Fruit fly (Drosophila melanogaster) whole organism, embryonic: ENCODE measurements around the gene Takl2.

Source experiments
- Ada2b ChIP-seq: fragments of 200-800 bp; sonication (Bioruptor generic); IDR thresholded peaks from 2 replicates; pipeline ENCODE4 v1.3.6; 2022; ENCODE audit warnings: missing biosample characterization, missing genetic modification characterization
- Aef1 ChIP-seq: fragments of 200-800 bp; sonication (Bioruptor generic); IDR thresholded peaks from 3 replicates; pipeline ENCODE4 v1.3.6; 2022; ENCODE audit warnings: missing biosample characterization, missing genetic modification characterization
- Bdp1 ChIP-seq: fragments of 200-800 bp; sonication (Bioruptor generic); optimal IDR thresholded peaks from 3 replicates; lab custom pipeline; 2016; ENCODE audit warnings: missing biosample characterization, missing genetic modification characterization
- CG10274 ChIP-seq: fragments of 200-800 bp; sonication (Bioruptor generic); optimal IDR thresholded peaks from 3 replicates; lab custom pipeline; 2017; ENCODE audit warnings: missing biosample characterization, mild to moderate bottlenecking, missing genetic modification characterization
- CG11398 ChIP-seq: fragments of 200-800 bp; sonication (Bioruptor generic); optimal IDR thresholded peaks from 2 replicates; lab custom pipeline; 2016; ENCODE audit warnings: missing biosample characterization, missing genetic modification characterization
- CG11456 ChIP-seq: fragments of 200-800 bp; sonication (Bioruptor generic); IDR thresholded peaks from 3 replicates; pipeline ENCODE4 v1.3.6; 2022; ENCODE audit warnings: missing biosample characterization, missing genetic modification characterization
- CG12071 ChIP-seq: fragments of 200-800 bp; sonication (Bioruptor generic); optimal IDR thresholded peaks from 3 replicates; lab custom pipeline; 2018; ENCODE audit warnings: missing biosample characterization, mild to moderate bottlenecking, missing genetic modification characterization
- CG12942 ChIP-seq: fragments of 200-800 bp; sonication (Bioruptor generic); optimal IDR thresholded peaks from 3 replicates; lab custom pipeline; 2016; ENCODE audit warnings: missing biosample characterization, missing genetic modification characterization
- CG14441 ChIP-seq: fragments of 200-800 bp; sonication (Bioruptor generic); IDR thresholded peaks from 2 replicates; pipeline ENCODE4 v1.3.6; 2022; ENCODE audit warnings: missing biosample characterization, missing genetic modification characterization
- CG14667 ChIP-seq: fragments of 200-800 bp; sonication (Bioruptor generic); IDR thresholded peaks from 2 replicates; pipeline ENCODE4 v1.3.6; 2022; ENCODE audit warnings: missing biosample characterization, missing genetic modification characterization
- CG15073 ChIP-seq: fragments of 200-800 bp; sonication (Bioruptor generic); optimal IDR thresholded peaks from 2 replicates; lab custom pipeline; 2016; ENCODE audit warnings: missing biosample characterization, missing genetic modification characterization
- CG16863 ChIP-seq: fragments of 200-800 bp; sonication (Bioruptor generic); optimal IDR thresholded peaks from 3 replicates; lab custom pipeline; 2016; ENCODE audit warnings: missing biosample characterization, missing genetic modification characterization
- CG17829 ChIP-seq: fragments of 200-800 bp; optimal IDR thresholded peaks from 2 replicates; lab custom pipeline; 2019; ENCODE audit warnings: missing biosample characterization, mild to moderate bottlenecking, missing genetic modification characterization, moderate library complexity
- CG2116 ChIP-seq: fragments of 200-800 bp; sonication (Bioruptor generic); optimal IDR thresholded peaks from 3 replicates; lab custom pipeline; 2018; ENCODE audit warnings: missing biosample characterization, mild to moderate bottlenecking, missing genetic modification characterization
- CG30431 ChIP-seq: fragments of 200-800 bp; sonication (Bioruptor generic); optimal IDR thresholded peaks from 2 replicates; lab custom pipeline; 2017; ENCODE audit warnings: missing biosample characterization, missing genetic modification characterization
- CG32532 ChIP-seq: fragments of 200-800 bp; sonication (Bioruptor generic); IDR thresholded peaks from 2 replicates; pipeline ENCODE4 v1.3.6; 2022; ENCODE audit warnings: missing biosample characterization, missing genetic modification characterization
- Chrac-16 ChIP-seq: fragments of 200-800 bp; sonication (Bioruptor generic); optimal IDR thresholded peaks from 3 replicates; lab custom pipeline; 2016; ENCODE audit warnings: missing biosample characterization, missing genetic modification characterization
- Dip3 ChIP-seq: fragments of 200-800 bp; sonication (Bioruptor generic); optimal IDR thresholded peaks from 3 replicates; lab custom pipeline; 2016; ENCODE audit warnings: missing biosample characterization, missing genetic modification characterization
- Drgx ChIP-seq: fragments of 200-800 bp; sonication (Bioruptor generic); IDR thresholded peaks from 2 replicates; pipeline ENCODE4 v1.3.6; 2022; ENCODE audit warnings: missing biosample characterization, missing genetic modification characterization
- ERR ChIP-seq: fragments of 200-800 bp; sonication (Bioruptor generic); optimal IDR thresholded peaks from 2 replicates; lab custom pipeline; 2016; ENCODE audit warnings: missing biosample characterization, missing genetic modification characterization
- Elba2 ChIP-seq: fragments of 200-800 bp; sonication (Bioruptor generic); optimal IDR thresholded peaks from 3 replicates; lab custom pipeline; 2016; ENCODE audit warnings: missing biosample characterization, missing genetic modification characterization
- Ets65A ChIP-seq: fragments of 200-800 bp; sonication (Bioruptor generic); peaks from one replicate; lab custom pipeline; 2016; ENCODE audit warnings: missing biosample characterization, missing genetic modification characterization
- H15 ChIP-seq: fragments of 200-800 bp; sonication (Bioruptor generic); IDR thresholded peaks from 3 replicates; pipeline ENCODE4 v1.3.6; 2022; ENCODE audit warnings: missing biosample characterization, missing genetic modification characterization
- Rfx ChIP-seq: fragments of 200-800 bp; sonication (Bioruptor generic); IDR thresholded peaks from 2 replicates; pipeline ENCODE4 v1.3.6; 2022; ENCODE audit warnings: missing biosample characterization, missing genetic modification characterization
- ac ChIP-seq: fragments of 200-800 bp; sonication (Bioruptor generic); optimal IDR thresholded peaks from 3 replicates; lab custom pipeline; 2017; ENCODE audit warnings: missing biosample characterization, mild to moderate bottlenecking, missing genetic modification characterization
- bowl ChIP-seq: fragments of 200-800 bp; sonication (Bioruptor generic); IDR thresholded peaks from 2 replicates; pipeline ENCODE4 v1.3.6; 2022; ENCODE audit warnings: missing biosample characterization, missing genetic modification characterization
- croc ChIP-seq: fragments of 200-800 bp; sonication (Bioruptor generic); conservative IDR thresholded peaks from 3 replicates; pipeline ENCODE4 v1.3.6; 2022; ENCODE audit warnings: missing biosample characterization, missing genetic modification characterization
- dm ChIP-seq: fragments of 200-800 bp; sonication (Bioruptor generic); optimal IDR thresholded peaks from 3 replicates; lab custom pipeline; 2016; ENCODE audit warnings: missing biosample characterization, missing genetic modification characterization
- ewg ChIP-seq: fragments of 200-800 bp; sonication (Bioruptor generic); optimal IDR thresholded peaks from 3 replicates; lab custom pipeline; 2017; ENCODE audit warnings: mild to moderate bottlenecking, missing biosample characterization, missing genetic modification reagents, missing genetic modification characterization
- eyg ChIP-seq: fragments of 200-800 bp; sonication (Bioruptor generic); optimal IDR thresholded peaks from 3 replicates; lab custom pipeline; 2016; ENCODE audit warnings: missing biosample characterization, missing genetic modification characterization
- gro ChIP-seq: fragments of 200-800 bp; sonication (Bioruptor generic); optimal IDR thresholded peaks from 2 replicates; lab custom pipeline; 2016; ENCODE audit warnings: missing biosample characterization, missing genetic modification characterization
- hb ChIP-seq: fragments of 200-800 bp; sonication (Bioruptor generic); IDR thresholded peaks from 3 replicates; pipeline ENCODE4 v1.3.6; 2022; ENCODE audit warnings: missing biosample characterization, missing genetic modification characterization; ENCODE audit not compliant: partially characterized antibody
- knrl ChIP-seq: fragments of 200-800 bp; sonication (Bioruptor generic); IDR thresholded peaks from 3 replicates; pipeline ENCODE4 v1.3.6; 2022; ENCODE audit warnings: missing biosample characterization, missing genetic modification characterization; ENCODE audit not compliant: partially characterized antibody
- lilli ChIP-seq: fragments of 200-800 bp; sonication (Bioruptor generic); optimal IDR thresholded peaks from 3 replicates; lab custom pipeline; 2016; ENCODE audit warnings: missing biosample characterization, missing genetic modification characterization
- p53 ChIP-seq: fragments of 200-800 bp; sonication (Bioruptor generic); optimal IDR thresholded peaks from 2 replicates; lab custom pipeline; 2016; ENCODE audit warnings: missing biosample characterization, missing genetic modification characterization
- pb ChIP-seq: fragments of 200-800 bp; sonication (Bioruptor generic); optimal IDR thresholded peaks from 3 replicates; lab custom pipeline; 2016; ENCODE audit warnings: missing biosample characterization, missing genetic modification characterization
- pnt ChIP-seq: fragments of 200-800 bp; sonication (Bioruptor generic); optimal IDR thresholded peaks from 3 replicates; lab custom pipeline; 2016; ENCODE audit warnings: missing biosample characterization, missing genetic modification characterization
- prd ChIP-seq, 3 experiments: fragments of >200 bp in 2 of 3; fragments of 200-800 bp in 1 of 3; sonication (Bioruptor generic) in 1 of 3; optimal IDR thresholded peaks in 2 of 3; IDR thresholded peaks in 1 of 3; 2 replicates in 2 of 3; 3 replicates in 1 of 3; pipeline versions ENCODE4 v1.3.6 to Lab custom; 2017 to 2022; ENCODE audit warnings: missing biosample characterization in 1 of 3, missing genetic modification characterization in 1 of 3
- pros ChIP-seq: fragments of 200-800 bp; sonication (Bioruptor generic); optimal IDR thresholded peaks from 3 replicates; lab custom pipeline; 2019; ENCODE audit warnings: missing biosample characterization, mild to moderate bottlenecking, missing genetic modification characterization, moderate library complexity
- salm ChIP-seq: fragments of 200-800 bp; sonication (Bioruptor generic); optimal IDR thresholded peaks from 2 replicates; lab custom pipeline; 2018; ENCODE audit warnings: missing biosample characterization, mild to moderate bottlenecking, missing genetic modification characterization
- slbo ChIP-seq: fragments of 200-800 bp; sonication (Bioruptor generic); IDR thresholded peaks from 2 replicates; pipeline ENCODE4 v1.3.6; 2022; ENCODE audit warnings: missing biosample characterization, missing genetic modification characterization
- slp2 ChIP-seq: fragments of 200-800 bp; sonication (Bioruptor generic); optimal IDR thresholded peaks from 2 replicates; lab custom pipeline; 2016; ENCODE audit warnings: missing biosample characterization, missing genetic modification characterization
- sna ChIP-seq: fragments of 200-800 bp; sonication (Bioruptor generic); IDR thresholded peaks from 2 replicates; pipeline ENCODE4 v1.3.6; 2022; ENCODE audit warnings: missing biosample characterization, missing genetic modification characterization; ENCODE audit not compliant: partially characterized antibody
- sug ChIP-seq: fragments of 200-800 bp; optimal IDR thresholded peaks from 2 replicates; lab custom pipeline; 2019; ENCODE audit warnings: missing biosample characterization, mild to moderate bottlenecking, missing genetic modification characterization, moderate library complexity
- tna ChIP-seq: fragments of 200-800 bp; sonication (Bioruptor generic); IDR thresholded peaks from 2 replicates; pipeline ENCODE4 v1.3.6; 2022; ENCODE audit warnings: missing biosample characterization, missing genetic modification characterization; ENCODE audit not compliant: partially characterized antibody
- tx ChIP-seq: fragments of 200-800 bp; sonication (Bioruptor generic); optimal IDR thresholded peaks from 2 replicates; lab custom pipeline; 2016; ENCODE audit warnings: missing biosample characterization, missing genetic modification characterization
- vnd ChIP-seq: fragments of 200-800 bp; sonication (Bioruptor generic); IDR thresholded peaks from 3 replicates; pipeline ENCODE4 v1.3.6; 2022; ENCODE audit warnings: missing biosample characterization, missing genetic modification characterization; ENCODE audit not compliant: partially characterized antibody
- vvl ChIP-seq: fragments of 200-800 bp; sonication (Bioruptor generic); IDR thresholded peaks from 2 replicates; pipeline ENCODE4 v1.3.6; 2022; ENCODE audit warnings: missing biosample characterization, missing genetic modification characterization
- yki ChIP-seq: fragments of >200 bp; optimal IDR thresholded peaks from 3 replicates; lab custom pipeline; 2018
- zfh2 ChIP-seq: fragments of 200-800 bp; sonication (Bioruptor generic); optimal IDR thresholded peaks from 2 replicates; lab custom pipeline; 2016; ENCODE audit warnings: missing biosample characterization, missing genetic modification characterization

Takl2 gene

dm6 chr3R:22724149-22724973 is 9.3 kb downstream of the Takl2 start, which contains the start of gene Irp-1A (continued):
- TF ChIP-seq tna (GFP tag; lab: Robert Waterston, UW): peak; percentile 62
- TF ChIP-seq slp2 (GFP tag; lab: Kevin White, UChicago): no peak
- TF ChIP-seq Rfx (GFP tag; lab: Robert Waterston, UW): peak; percentile 86
- no peak for TF ChIP-seq CG11398 (GFP tag; lab: Kevin White, UChicago)
- TF ChIP-seq sug (tag; lab: Kevin White, UChicago): peak; percentile 100
- TF ChIP-seq Bdp1 (GFP tag; lab: Kevin White, UChicago): peak; percentile 3
- peak; percentile 55; the same call in 1 of the 2 replicates for TF ChIP-seq CG14667
- TF ChIP-seq CG16863 (GFP tag; lab: Kevin White, UChicago): peak; percentile 22
- no peak for TF ChIP-seq Ets65A (GFP tag; lab: Kevin White, UChicago)
- TF ChIP-seq dm (GFP tag; lab: Kevin White, UChicago): peak; percentile 35
- no peak for TF ChIP-seq p53 (GFP tag; lab: Kevin White, UChicago)
- TF ChIP-seq sna: peak; percentile 78
- no peak for TF ChIP-seq pros (GFP tag; lab: Kevin White, UChicago)
- TF ChIP-seq vnd (GFP tag; lab: Robert Waterston, UW): peak; percentile 74; the same call in 2 of the 3 replicates
- no peak for TF ChIP-seq Elba2 (GFP tag; lab: Kevin White, UChicago)
- TF ChIP-seq Chrac-16 (GFP tag; lab: Kevin White, UChicago): peak; percentile 57
- peak; percentile 58 for TF ChIP-seq gro (GFP tag; lab: Kevin White, UChicago)
- peak; percentile 45; the same call in 1 of the 3 replicates for TF ChIP-seq H15 (GFP tag; lab: Robert Waterston, UW)
- TF ChIP-seq eyg (GFP tag; lab: Kevin White, UChicago): no peak
- TF ChIP-seq CG12942: peak; percentile 59
- peak; percentile 89 for TF ChIP-seq CG32532
- peak; percentile 64 for TF ChIP-seq CG14441 (GFP tag; lab: Robert Waterston, UW)
- peak; percentile 82 for TF ChIP-seq knrl
- 0 out of 2 replicates have a peak, but pooled peaks have one; percentile 23 for TF ChIP-seq bowl (GFP tag; lab: Robert Waterston, UW)
- peak; percentile 71 for TF ChIP-seq Ada2b (GFP tag; lab: Robert Waterston, UW)
- peak; percentile 62 for TF ChIP-seq salm
- no peak for TF ChIP-seq prd (optimal IDR thresholded peaks at IDR 0.05; lab: Kevin White, UChicago)
- TF ChIP-seq prd (GFP tag; IDR thresholded peaks at IDR 0.05; lab: Robert Waterston, UW): peak; percentile 71
- peak; percentile 81 for TF ChIP-seq CG17829 (tag; lab: Kevin White, UChicago)
- peak; percentile 90 for TF ChIP-seq vvl
- 0 out of 3 replicates have a peak, but pooled peaks have one; percentile 39 for TF ChIP-seq croc (GFP tag; lab: Robert Waterston, UW)
- peak; percentile 73 for TF ChIP-seq CG2116 (GFP tag; lab: Kevin White, UChicago)
- no peak for TF ChIP-seq pnt (GFP tag; lab: Kevin White, UChicago)
- no peak for TF ChIP-seq Dip3 (GFP tag; lab: Kevin White, UChicago)
- TF ChIP-seq zfh2: peak; percentile 14
- TF ChIP-seq hb (GFP tag; lab: Robert Waterston, UW): peak; percentile 54; the same call in 1 of the 3 replicates
- no peak for TF ChIP-seq pb (GFP tag; lab: Kevin White, UChicago)
- peak; percentile 86 for TF ChIP-seq slbo
- TF ChIP-seq yki (lab: Kevin White, UChicago): no peak
- TF ChIP-seq CG12071 (GFP tag; lab: Kevin White, UChicago): no peak
- TF ChIP-seq ac (GFP tag; lab: Kevin White, UChicago): no peak
- TF ChIP-seq CG11456 (GFP tag; lab: Robert Waterston, UW): peak; percentile 73; the same call in 2 of the 3 replicates
- TF ChIP-seq CG30431: no peak
- peak; percentile 68 for TF ChIP-seq Drgx
- no peak for TF ChIP-seq CG15073 (GFP tag; lab: Kevin White, UChicago)
- TF ChIP-seq lilli: peak; percentile 73
- TF ChIP-seq ewg (GFP tag; lab: Kevin White, UChicago): peak; percentile 19
- no peak for TF ChIP-seq ERR (GFP tag; lab: Kevin White, UChicago)
- TF ChIP-seq tx (GFP tag; lab: Kevin White, UChicago): no peak
- no peak for TF ChIP-seq CG10274 (GFP tag; lab: Kevin White, UChicago)
- TF ChIP-seq Aef1 (GFP tag; lab: Robert Waterston, UW): peak; percentile 56; the same call in 1 of the 3 replicates
